Worm (Caenorhabditis elegans) whole organism, L4 larva: ENCODE measurements around the gene clec-173.

Experiments
- D1046.2 ChIP-seq: fragments of 200-800 bp; sonication (Bioruptor generic); IDR thresholded peaks from 2 replicates; pipeline ENCODE4 v1.3.6; 2022; ENCODE audit warnings: missing genetic modification characterization, missing compliant biosample characterization
- F37D6.2 ChIP-seq: sonication (generic microtip); optimal IDR thresholded peaks from 2 replicates; lab custom pipeline; 2016; ENCODE audit warnings: mild to moderate bottlenecking, missing genetic modification characterization, missing compliant biosample characterization
- F49E8.2 ChIP-seq: sonication (generic microtip); optimal IDR thresholded peaks from 2 replicates; lab custom pipeline; 2016; ENCODE audit warnings: missing compliant biosample characterization, mild to moderate bottlenecking, missing genetic modification characterization, borderline replicate concordance
- Y75B8A.6 ChIP-seq: fragments of 200-800 bp; sonication (Bioruptor generic); IDR thresholded peaks from 2 replicates; pipeline ENCODE4 v1.3.6; 2022; ENCODE audit warnings: missing genetic modification reagents, missing genetic modification characterization, missing compliant biosample characterization
- ZK337.2 ChIP-seq: fragments of 200-800 bp; sonication (Bioruptor generic); IDR thresholded peaks from 2 replicates; pipeline ENCODE4 v1.3.6; 2022; ENCODE audit warnings: missing genetic modification reagents, missing genetic modification characterization, missing compliant biosample characterization
- aly-2 ChIP-seq: sonication (generic microtip); optimal IDR thresholded peaks from 2 replicates; lab custom pipeline; 2018; ENCODE audit warnings: missing biosample characterization, missing genetic modification characterization
- ceh-44 ChIP-seq: fragments of 200-800 bp; sonication (Bioruptor generic); IDR thresholded peaks from 2 replicates; pipeline ENCODE4 v1.3.6; 2022; ENCODE audit warnings: missing genetic modification reagents, missing genetic modification characterization, missing compliant biosample characterization
- ces-1 ChIP-seq: fragments of 150-350 bp; sonication (generic microtip); optimal IDR thresholded peaks from 4 replicates; lab custom pipeline; 2014; ENCODE audit warnings: missing biosample characterization, missing genetic modification reagents, missing genetic modification characterization
- cey-2 ChIP-seq: sonication (generic microtip); optimal IDR thresholded peaks from 3 replicates; lab custom pipeline; 2017; ENCODE audit warnings: missing genetic modification characterization, mild to moderate bottlenecking, missing compliant biosample characterization, antibody characterized with exemption, borderline replicate concordance; ENCODE audit not compliant: insufficient read depth
- daf-16 ChIP-seq, 3 experiments: sonication (generic microtip); optimal IDR thresholded peaks; 2 replicates each; lab custom pipeline; 2016 to 2017; ENCODE audit warnings: missing genetic modification characterization in 3 of 3, missing genetic modification reagents in 3 of 3, mild to moderate bottlenecking in 2 of 3, missing compliant biosample characterization in 2 of 3, missing biosample characterization in 1 of 3, moderate library complexity in 1 of 3
- dmd-6 ChIP-seq: fragments of 200-800 bp; sonication (Bioruptor generic); IDR thresholded peaks from 2 replicates; pipeline ENCODE4 v1.3.6; 2022; ENCODE audit warnings: missing genetic modification reagents, missing genetic modification characterization, missing compliant biosample characterization
- dpl-1 ChIP-seq: fragments of 150-350 bp; optimal IDR thresholded peaks from 2 replicates; lab custom pipeline; 2014; ENCODE audit warnings: missing biosample characterization, missing genetic modification reagents, missing genetic modification characterization
- dve-1 ChIP-seq: sonication (generic microtip); optimal IDR thresholded peaks from 2 replicates; lab custom pipeline; 2017; ENCODE audit warnings: antibody characterized with exemption, mild to moderate bottlenecking, missing genetic modification characterization, missing compliant biosample characterization; ENCODE audit not compliant: insufficient read depth
- egl-43 ChIP-seq: fragments of 200-800 bp; sonication (Bioruptor generic); IDR thresholded peaks from 2 replicates; pipeline ENCODE4 v1.3.6; 2022; ENCODE audit warnings: missing genetic modification reagents, missing genetic modification characterization, missing compliant biosample characterization
- fos-1 ChIP-seq: fragments of 150-350 bp; optimal IDR thresholded peaks from 2 replicates; lab custom pipeline; 2014; ENCODE audit warnings: missing biosample characterization, missing genetic modification characterization
- gei-8 ChIP-seq: fragments of 200-800 bp; sonication (Bioruptor generic); optimal IDR thresholded peaks from 2 replicates; lab custom pipeline; 2018; ENCODE audit warnings: mild to moderate bottlenecking, missing genetic modification characterization, missing compliant biosample characterization
- hlh-30 ChIP-seq: sonication (generic microtip); optimal IDR thresholded peaks from 2 replicates; lab custom pipeline; 2017; ENCODE audit warnings: antibody characterized with exemption, mild to moderate bottlenecking, missing genetic modification characterization, missing compliant biosample characterization; ENCODE audit not compliant: insufficient read depth
- hmg-1.1 ChIP-seq: fragments of 200-800 bp; sonication (Bioruptor generic); IDR thresholded peaks from 2 replicates; pipeline ENCODE4 v1.3.6; 2022; ENCODE audit warnings: missing genetic modification reagents, missing genetic modification characterization, missing compliant biosample characterization
- jun-1 ChIP-seq: fragments of 150-350 bp; optimal IDR thresholded peaks from 2 replicates; lab custom pipeline; 2014; ENCODE audit warnings: missing biosample characterization, missing genetic modification reagents, missing genetic modification characterization
- lim-7 ChIP-seq: fragments of 200-800 bp; sonication (Bioruptor generic); IDR thresholded peaks from 2 replicates; pipeline ENCODE4 v1.3.6; 2022; ENCODE audit warnings: missing genetic modification characterization, missing compliant biosample characterization
- lin-1 ChIP-seq: fragments of 200-800 bp; sonication (Bioruptor generic); IDR thresholded peaks from 2 replicates; pipeline ENCODE4 v1.3.6; 2022; ENCODE audit warnings: missing genetic modification reagents, missing genetic modification characterization, missing compliant biosample characterization
- lin-13 ChIP-seq: fragments of 150-350 bp; optimal IDR thresholded peaks from 2 replicates; lab custom pipeline; 2014; ENCODE audit warnings: missing biosample characterization, missing genetic modification reagents, missing genetic modification characterization
- lin-15B ChIP-seq: fragments of 150-350 bp; sonication (generic microtip); optimal IDR thresholded peaks from 3 replicates; lab custom pipeline; 2014; ENCODE audit warnings: missing biosample characterization, missing genetic modification characterization
- lin-38 ChIP-seq: fragments of 200-800 bp; sonication (Bioruptor generic); IDR thresholded peaks from 2 replicates; pipeline ENCODE4 v1.3.6; 2022; ENCODE audit warnings: missing genetic modification reagents, missing genetic modification characterization, missing compliant biosample characterization
- lin-39 ChIP-seq: fragments of 150-350 bp; optimal IDR thresholded peaks from 2 replicates; lab custom pipeline; 2014; ENCODE audit warnings: missing biosample characterization, missing genetic modification reagents, missing genetic modification characterization
- lsy-2 ChIP-seq, 2 experiments: fragments of 150-350 bp in 1 of 2; sonication (generic microtip) in 1 of 2; optimal IDR thresholded peaks; 2 replicates each; lab custom pipeline; 2014 to 2017; ENCODE audit warnings: missing biosample characterization in 2 of 2, missing genetic modification characterization in 2 of 2
- madf-5 ChIP-seq, 2 experiments: fragments of 200-800 bp; sonication (Bioruptor generic); IDR thresholded peaks; 2 replicates each; pipeline ENCODE4 v1.3.6; 2022; ENCODE audit warnings: missing compliant biosample characterization in 2 of 2, missing genetic modification characterization in 2 of 2
- madf-9 ChIP-seq: fragments of 200-800 bp; sonication (Bioruptor generic); conservative IDR thresholded peaks from 2 replicates; pipeline ENCODE4 v1.3.6; 2022; ENCODE audit warnings: missing genetic modification reagents, missing genetic modification characterization, missing compliant biosample characterization
- mep-1 ChIP-seq: fragments of 150-350 bp; sonication (generic microtip); optimal IDR thresholded peaks from 3 replicates; lab custom pipeline; 2014; ENCODE audit warnings: missing biosample characterization, missing genetic modification characterization
- mes-2 ChIP-seq: sonication (generic microtip); optimal IDR thresholded peaks from 2 replicates; lab custom pipeline; 2016; ENCODE audit warnings: missing genotype, mild to moderate bottlenecking, missing genetic modification characterization, missing compliant biosample characterization; ENCODE audit not compliant: poor library complexity, severe bottlenecking
- mxl-2 ChIP-seq: fragments of 200-800 bp; sonication (Bioruptor generic); conservative IDR thresholded peaks from 2 replicates; pipeline ENCODE4 v1.3.6; 2022; ENCODE audit warnings: missing genetic modification reagents, missing genetic modification characterization, missing compliant biosample characterization
- mxl-3 ChIP-seq: fragments of 200-800 bp; sonication (Bioruptor generic); optimal IDR thresholded peaks from 2 replicates; lab custom pipeline; 2018; ENCODE audit warnings: mild to moderate bottlenecking, missing genetic modification characterization, missing compliant biosample characterization
- nhr-10 ChIP-seq: fragments of 150-350 bp; optimal IDR thresholded peaks from 2 replicates; lab custom pipeline; 2014; ENCODE audit warnings: missing biosample characterization, missing genetic modification characterization
- nhr-102 ChIP-seq: sonication (generic microtip); optimal IDR thresholded peaks from 2 replicates; lab custom pipeline; 2016; ENCODE audit warnings: mild to moderate bottlenecking, missing genetic modification characterization, moderate library complexity, missing compliant biosample characterization
- nhr-6 ChIP-seq: fragments of 150-350 bp; optimal IDR thresholded peaks from 2 replicates; lab custom pipeline; 2014; ENCODE audit warnings: missing biosample characterization, missing genetic modification characterization
- nhr-77 ChIP-seq: fragments of 150-350 bp; optimal IDR thresholded peaks from 2 replicates; lab custom pipeline; 2014; ENCODE audit warnings: missing biosample characterization, missing genetic modification characterization
- php-3 ChIP-seq: fragments of 200-800 bp; sonication (Bioruptor generic); IDR thresholded peaks from 2 replicates; pipeline ENCODE4 v1.3.6; 2022; ENCODE audit warnings: missing genetic modification reagents, missing genetic modification characterization, missing compliant biosample characterization
- pqm-1 ChIP-seq: sonication (generic microtip); optimal IDR thresholded peaks from 2 replicates; lab custom pipeline; 2017; ENCODE audit warnings: missing biosample characterization, missing genetic modification characterization
- sdz-12 ChIP-seq: fragments of 200-800 bp; sonication (Bioruptor generic); optimal IDR thresholded peaks from 2 replicates; lab custom pipeline; 2018; ENCODE audit warnings: mild to moderate bottlenecking, missing genetic modification characterization, missing compliant biosample characterization
- snpc-1.2 ChIP-seq: fragments of 200-800 bp; sonication (Bioruptor generic); IDR thresholded peaks from 2 replicates; pipeline ENCODE4 v1.3.6; 2022; ENCODE audit warnings: missing genetic modification reagents, missing genetic modification characterization, missing compliant biosample characterization
- unc-130 ChIP-seq: sonication (generic microtip); optimal IDR thresholded peaks from 2 replicates; lab custom pipeline; 2016; ENCODE audit warnings: missing genetic modification reagents, missing genetic modification characterization, missing compliant biosample characterization
- unc-62 ChIP-seq, 3 experiments: fragments of 150-350 bp in 1 of 3; sonication (generic microtip); optimal IDR thresholded peaks in 2 of 3; peaks in 1 of 3; 1 replicate in 1 of 3; 2 replicates in 2 of 3; lab custom pipeline; 2014 to 2017; ENCODE audit warnings: missing biosample characterization in 3 of 3, missing genetic modification characterization in 3 of 3, missing genetic modification reagents in 3 of 3, missing genotype in 1 of 3
- vab-7 ChIP-seq: fragments of 200-800 bp; sonication (Bioruptor generic); IDR thresholded peaks from 2 replicates; pipeline ENCODE4 v1.3.6; 2022; ENCODE audit warnings: missing genetic modification reagents, missing genetic modification characterization, missing compliant biosample characterization
- ztf-11 ChIP-seq: fragments of 150-350 bp; optimal IDR thresholded peaks from 2 replicates; lab custom pipeline; 2014; ENCODE audit warnings: missing biosample characterization, missing genetic modification characterization
- ztf-7 ChIP-seq: fragments of 150-350 bp; optimal IDR thresholded peaks from 2 replicates; lab custom pipeline; 2014; ENCODE audit warnings: missing biosample characterization, missing genetic modification characterization

The clec-173 gene

DNA sequence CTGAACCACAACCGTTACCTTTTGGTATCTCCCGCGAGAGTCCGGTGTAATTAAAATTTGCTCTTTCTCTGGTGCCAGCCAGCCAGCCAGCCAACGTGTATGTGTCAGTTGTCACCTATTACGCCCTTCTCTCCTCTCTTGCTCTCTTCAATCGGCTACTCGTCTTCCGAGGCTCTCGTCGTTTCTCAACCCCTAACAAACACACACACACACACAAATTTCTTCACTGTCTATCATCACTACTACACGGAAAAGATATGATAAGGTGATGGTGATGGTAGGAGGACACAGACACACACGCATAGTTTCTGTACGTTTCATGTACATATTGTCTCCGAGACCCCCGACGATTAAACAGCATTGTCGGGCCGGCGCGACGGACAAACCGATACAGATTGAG is 35.8 kb downstream of the clec-173 start (continued):
- TF ChIP-seq ZK337.2 (no peak), jun-1 (tag; lab: Kevin White, UChicago) (no peak), dmd-6 (GFP tag; lab: Robert Waterston, UW) (peak; percentile 60), lin-39 (tag; lab: Kevin White, UChicago) (no peak), lin-38 (GFP tag; lab: Robert Waterston, UW) (no peak), mes-2 (tag; lab: Kevin White, UChicago) (peak; percentile 42), egl-43 (no peak), nhr-6 (tag; lab: Kevin White, UChicago) (no peak), F37D6.2 (tag; lab: Kevin White, UChicago) (no peak), php-3 (GFP tag; lab: Robert Waterston, UW) (0 out of 2 replicates have a peak, but pooled peaks have one; percentile 6), daf-16 (GFP tag; optimal IDR thresholded peaks at IDR 0.05; lab: Kevin White, UChicago) (no peak), daf-16 (tag; optimal IDR thresholded peaks at IDR 0.05; lab: Kevin White, UChicago) (peak; percentile 43), dve-1 (tag; lab: Kevin White, UChicago) (peak; percentile 60), hmg-1.1 (no peak), madf-9 (no peak), madf-5 (GFP tag; IDR thresholded peaks at IDR 0.05; lab: Robert Waterston, UW) (no peak), D1046.2 (GFP tag; lab: Robert Waterston, UW) (no peak), mep-1 (tag; lab: Kevin White, UChicago) (peak; percentile 14), hlh-30 (tag; lab: Kevin White, UChicago) (peak; percentile 9)

DNA sequence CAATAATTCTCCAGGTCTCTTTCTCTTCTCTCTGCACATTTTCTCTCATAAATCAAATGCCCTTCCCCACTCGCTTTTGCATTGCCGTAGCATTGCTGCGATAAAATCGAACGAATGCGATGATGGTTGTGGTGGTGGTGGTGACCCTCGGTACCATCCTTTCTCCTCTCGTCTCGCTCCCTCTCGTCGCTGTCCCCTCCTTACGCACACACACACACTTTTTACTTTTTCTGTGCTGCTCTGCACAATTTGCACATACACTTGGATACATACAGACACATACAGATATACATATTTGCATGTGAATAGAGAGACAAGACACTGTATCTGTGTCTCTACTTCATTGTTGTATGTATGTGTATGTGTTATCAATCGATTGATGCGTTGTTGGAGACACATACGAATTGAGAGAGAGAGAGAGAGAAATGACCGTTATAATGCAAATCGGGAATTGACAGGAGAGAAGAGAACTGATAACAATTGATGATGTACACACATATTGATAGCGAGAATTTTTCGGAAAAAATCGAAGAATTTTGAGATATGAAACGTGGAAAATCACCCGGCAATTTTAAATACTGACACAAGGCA is 39.8 kb downstream of the clec-173 start:
- TF ChIP-seq gei-8 (GFP tag; lab: Kevin White, UChicago), result peak; percentile 55
- TF ChIP-seq lin-38 (GFP tag; lab: Robert Waterston, UW), result peak; percentile 40
- TF ChIP-seq egl-43, result no peak
- TF ChIP-seq ceh-44 (GFP tag; lab: Robert Waterston, UW), result no peak
- no peak for TF ChIP-seq snpc-1.2
- TF ChIP-seq daf-16 (GFP tag; optimal IDR thresholded peaks at IDR 0.05; lab: Kevin White, UChicago), result peak in 1 of 2 experiments; percentile 62
- peak; percentile 92 for TF ChIP-seq daf-16 (tag; optimal IDR thresholded peaks at IDR 0.05; lab: Kevin White, UChicago)
- peak; percentile 67 for TF ChIP-seq nhr-102 (tag; lab: Kevin White, UChicago)
- peak; percentile 30 to 99 for TF ChIP-seq unc-62 (GFP tag; optimal IDR thresholded peaks at IDR 0.05 in 1 of 2; lab: Kevin White, UChicago)
- no peak for TF ChIP-seq unc-62 (tag; optimal IDR thresholded peaks at IDR 0.05; lab: Kevin White, UChicago)
- peak; percentile 57 for TF ChIP-seq jun-1 (tag; lab: Kevin White, UChicago)
- TF ChIP-seq pqm-1 (tag; lab: Kevin White, UChicago), result peak; percentile 97
- no peak for TF ChIP-seq Y75B8A.6
- no peak for TF ChIP-seq ZK337.2
- TF ChIP-seq cey-2, result no peak
- no peak for TF ChIP-seq ztf-11 (tag; lab: Kevin White, UChicago)
- 0 out of 2 replicates have a peak, but pooled peaks have one; percentile 55 for TF ChIP-seq mxl-2
- TF ChIP-seq nhr-77 (tag; lab: Kevin White, UChicago), result peak; percentile 77
- no peak for TF ChIP-seq ztf-7
- TF ChIP-seq dpl-1, result peak; percentile 39
- 0 out of 2 replicates have a peak, but pooled peaks have one; percentile 40 for TF ChIP-seq hmg-1.1
- TF ChIP-seq mxl-3 (GFP tag; lab: Kevin White, UChicago), result peak; percentile 69
- TF ChIP-seq aly-2 (tag; lab: Kevin White, UChicago), result no peak
- no peak for TF ChIP-seq lim-7
- TF ChIP-seq sdz-12 (GFP tag; lab: Kevin White, UChicago), result no peak
- TF ChIP-seq fos-1 (tag; lab: Kevin White, UChicago), result no peak
- no peak for TF ChIP-seq unc-130
- no peak for TF ChIP-seq vab-7
- peak; percentile 40 for TF ChIP-seq lin-13 (GFP tag; lab: Kevin White, UChicago)
- TF ChIP-seq lin-15B, result no peak
- no peak for TF ChIP-seq ces-1 (GFP tag; lab: Kevin White, UChicago)
- TF ChIP-seq lsy-2 (tag; optimal IDR thresholded peaks at IDR 0.05; lab: Kevin White, UChicago), result peak in 1 of 2 experiments; percentile 76
- no peak for TF ChIP-seq madf-5 (GFP tag; IDR thresholded peaks at IDR 0.05; lab: Robert Waterston, UW)
- TF ChIP-seq dmd-6 (GFP tag; lab: Robert Waterston, UW), result peak; percentile 89
- peak; percentile 75 for TF ChIP-seq hlh-30 (tag; lab: Kevin White, UChicago)
- peak; percentile 5 for TF ChIP-seq nhr-10
- TF ChIP-seq F49E8.2, result no peak
- TF ChIP-seq lin-1 (GFP tag; lab: Robert Waterston, UW), result peak; percentile 38; the same call in 1 of the 2 replicates
